Fruit fly (Drosophila melanogaster) whole organism, wandering third instar larva: ENCODE results near the gene Bacc.

Experiments used
- Abd-B ChIP-seq: fragments of >200 bp; optimal IDR thresholded peaks from 2 replicates; lab custom pipeline; 2017; ENCODE audit warnings: missing biosample characterization, missing genetic modification characterization
- CG32264 ChIP-seq: fragments of 200-800 bp; sonication (Bioruptor generic); optimal IDR thresholded peaks from 2 replicates; lab custom pipeline; 2016; ENCODE audit warnings: missing biosample characterization, missing genetic modification characterization
- CG9705 ChIP-seq: fragments of 200-800 bp; sonication (Bioruptor generic); optimal IDR thresholded peaks from 2 replicates; lab custom pipeline; 2018; ENCODE audit warnings: missing biosample characterization, mild to moderate bottlenecking, missing genetic modification characterization
- CrebA ChIP-seq: fragments of 200-800 bp; sonication (Bioruptor generic); optimal IDR thresholded peaks from 2 replicates; lab custom pipeline; 2016; ENCODE audit warnings: missing biosample characterization, mild to moderate bottlenecking, missing genetic modification characterization, borderline replicate concordance
- Dfd ChIP-seq: fragments of >200 bp; optimal IDR thresholded peaks from 2 replicates; lab custom pipeline; 2017; ENCODE audit warnings: missing biosample characterization, missing genetic modification characterization
- Dif ChIP-seq: fragments of 200-275, 200-300 bp; sonication (Bioruptor generic); optimal IDR thresholded peaks from 2 replicates; lab custom pipeline; 2018; ENCODE audit warnings: missing biosample characterization, missing genetic modification characterization; ENCODE audit not compliant: partially characterized antibody
- GATAd ChIP-seq: sonication (Bioruptor generic); optimal IDR thresholded peaks from 2 replicates; lab custom pipeline; 2016; ENCODE audit warnings: missing biosample characterization, missing genetic modification characterization
- HLH106 ChIP-seq: fragments of 200-800 bp; optimal IDR thresholded peaks from 3 replicates; lab custom pipeline; 2019; ENCODE audit warnings: missing biosample characterization, mild to moderate bottlenecking, missing genetic modification characterization, moderate library complexity
- Hnf4 ChIP-seq: fragments of 200-800 bp; sonication (Bioruptor generic); optimal IDR thresholded peaks from 2 replicates; lab custom pipeline; 2016; ENCODE audit warnings: missing biosample characterization, mild to moderate bottlenecking, missing genetic modification characterization
- Hr78 ChIP-seq: fragments of >200 bp; optimal IDR thresholded peaks from 2 replicates; lab custom pipeline; 2017; ENCODE audit warnings: missing biosample characterization, missing genetic modification characterization
- Hr83 ChIP-seq: fragments of 200-300 bp; sonication (Bioruptor generic); optimal IDR thresholded peaks from 2 replicates; lab custom pipeline; 2016; ENCODE audit warnings: missing biosample characterization, mild to moderate bottlenecking, missing genetic modification characterization, moderate library complexity; ENCODE audit not compliant: poor library complexity, severe bottlenecking
- Jra ChIP-seq: sonication (Bioruptor generic); optimal IDR thresholded peaks from 2 replicates; lab custom pipeline; 2016; ENCODE audit warnings: missing biosample characterization, missing genetic modification characterization
- Mio ChIP-seq: sonication (Bioruptor generic); optimal IDR thresholded peaks from 2 replicates; lab custom pipeline; 2016; ENCODE audit warnings: missing biosample characterization, missing genetic modification characterization
- Myc ChIP-seq: fragments of >200 bp; optimal IDR thresholded peaks from 2 replicates; lab custom pipeline; 2017
- N ChIP-seq: fragments of >200 bp; optimal IDR thresholded peaks from 2 replicates; lab custom pipeline; 2018; ENCODE audit warnings: missing biosample characterization, missing external identifiers, missing genetic modification characterization
- OdsH ChIP-seq: fragments of 200-800 bp; sonication (Bioruptor generic); optimal IDR thresholded peaks from 2 replicates; lab custom pipeline; 2016; ENCODE audit warnings: missing biosample characterization, mild to moderate bottlenecking, missing genetic modification characterization
- Rel ChIP-seq, 2 experiments: fragments of 200-800 bp; sonication (Bioruptor generic) in 1 of 2; optimal IDR thresholded peaks; 2 replicates in 1 of 2; 3 replicates in 1 of 2; lab custom pipeline; 2016 to 2019; ENCODE audit warnings: mild to moderate bottlenecking in 2 of 2, missing biosample characterization in 2 of 2, missing genetic modification characterization in 2 of 2, moderate library complexity in 1 of 2
- Sp1 ChIP-seq: fragments of 200-800 bp; sonication (Bioruptor generic); optimal IDR thresholded peaks from 3 replicates; lab custom pipeline; 2019; ENCODE audit warnings: missing biosample characterization, mild to moderate bottlenecking, missing genetic modification characterization, moderate library complexity
- Vsx2 ChIP-seq: fragments of 200-300, 225-300 bp; sonication (Bioruptor generic); optimal IDR thresholded peaks from 2 replicates; lab custom pipeline; 2018; ENCODE audit warnings: missing biosample characterization, missing genetic modification characterization; ENCODE audit not compliant: partially characterized antibody
- br ChIP-seq: fragments of 200-800 bp; sonication (Bioruptor generic); optimal IDR thresholded peaks from 2 replicates; lab custom pipeline; 2016; ENCODE audit warnings: missing biosample characterization, missing genetic modification characterization
- brk ChIP-seq: fragments of 200-800 bp; sonication (Bioruptor generic); optimal IDR thresholded peaks from 2 replicates; lab custom pipeline; 2016; ENCODE audit warnings: missing biosample characterization, mild to moderate bottlenecking, missing genetic modification characterization
- dl ChIP-seq, 2 experiments: fragments of 175-275, 200-275 bp in 1 of 2; fragments of 200-275 bp in 1 of 2; sonication (Bioruptor generic); optimal IDR thresholded peaks; lab custom pipeline; 2018; ENCODE audit warnings: mild to moderate bottlenecking in 2 of 2, missing biosample characterization in 2 of 2, missing genetic modification characterization in 2 of 2, moderate library complexity in 2 of 2; ENCODE audit not compliant: partially characterized antibody in 2 of 2, insufficient read depth in 1 of 2
- dmrt93B ChIP-seq: fragments of 200-800 bp; sonication (Bioruptor generic); optimal IDR thresholded peaks from 2 replicates; lab custom pipeline; 2018; ENCODE audit warnings: missing biosample characterization, mild to moderate bottlenecking, missing genetic modification characterization
- dsf ChIP-seq: sonication (Bioruptor generic); optimal IDR thresholded peaks from 2 replicates; lab custom pipeline; 2016; ENCODE audit warnings: missing biosample characterization, missing genetic modification characterization, borderline replicate concordance
- ey ChIP-seq: fragments of 200-800 bp; sonication (Bioruptor generic); optimal IDR thresholded peaks from 2 replicates; lab custom pipeline; 2016; ENCODE audit warnings: missing biosample characterization, missing genetic modification characterization
- foxo ChIP-seq, 2 experiments: fragments of 200-800 bp; sonication (Bioruptor generic); optimal IDR thresholded peaks; 2 replicates in 1 of 2; 3 replicates in 1 of 2; lab custom pipeline; 2016 to 2017; ENCODE audit warnings: missing biosample characterization in 2 of 2, missing genetic modification characterization in 2 of 2
- fru ChIP-seq: fragments of 200-800 bp; sonication (Bioruptor generic); optimal IDR thresholded peaks from 3 replicates; lab custom pipeline; 2016; ENCODE audit warnings: missing biosample characterization, mild to moderate bottlenecking, missing genetic modification characterization
- h ChIP-seq: fragments of 200-800 bp; sonication (Bioruptor generic); optimal IDR thresholded peaks from 3 replicates; lab custom pipeline; 2016; ENCODE audit warnings: missing biosample characterization, mild to moderate bottlenecking, missing genetic modification characterization
- jim ChIP-seq: fragments of 175-275, 200-325 bp; sonication (Bioruptor generic); optimal IDR thresholded peaks from 2 replicates; lab custom pipeline; 2016; ENCODE audit warnings: missing biosample characterization, mild to moderate bottlenecking, missing genetic modification characterization
- lola ChIP-seq: fragments of >200 bp; optimal IDR thresholded peaks from 2 replicates; lab custom pipeline; 2017; ENCODE audit warnings: missing biosample characterization, missing genetic modification characterization
- pan ChIP-seq: fragments of >200 bp; optimal IDR thresholded peaks from 2 replicates; lab custom pipeline; 2017
- psq ChIP-seq: fragments of 200-800 bp; sonication (Bioruptor generic); optimal IDR thresholded peaks from 3 replicates; lab custom pipeline; 2017; ENCODE audit warnings: missing biosample characterization, mild to moderate bottlenecking, missing genetic modification characterization, moderate library complexity
- rgr ChIP-seq: fragments of 200-800 bp; sonication (Bioruptor generic); optimal IDR thresholded peaks from 3 replicates; lab custom pipeline; 2016; ENCODE audit warnings: missing biosample characterization, mild to moderate bottlenecking, missing genetic modification characterization
- sage ChIP-seq: fragments of 200-800 bp; sonication (Bioruptor generic); optimal IDR thresholded peaks from 2 replicates; lab custom pipeline; 2016; ENCODE audit warnings: missing biosample characterization, mild to moderate bottlenecking, missing genetic modification characterization
- sv ChIP-seq: fragments of 200-800 bp; sonication (Bioruptor generic); optimal IDR thresholded peaks from 3 replicates; lab custom pipeline; 2016; ENCODE audit warnings: missing biosample characterization, missing genetic modification characterization
- tai ChIP-seq: sonication (Bioruptor generic); optimal IDR thresholded peaks from 2 replicates; lab custom pipeline; 2016; ENCODE audit warnings: missing biosample characterization, missing genetic modification characterization
- usp ChIP-seq: fragments of >200 bp; optimal IDR thresholded peaks from 2 replicates; lab custom pipeline; 2017; ENCODE audit warnings: missing biosample characterization, missing genetic modification characterization
- woc ChIP-seq: sonication (Bioruptor generic); optimal IDR thresholded peaks from 2 replicates; lab custom pipeline; 2016; ENCODE audit warnings: missing biosample characterization, mild to moderate bottlenecking, missing genetic modification characterization

Gene Bacc

DNA sequence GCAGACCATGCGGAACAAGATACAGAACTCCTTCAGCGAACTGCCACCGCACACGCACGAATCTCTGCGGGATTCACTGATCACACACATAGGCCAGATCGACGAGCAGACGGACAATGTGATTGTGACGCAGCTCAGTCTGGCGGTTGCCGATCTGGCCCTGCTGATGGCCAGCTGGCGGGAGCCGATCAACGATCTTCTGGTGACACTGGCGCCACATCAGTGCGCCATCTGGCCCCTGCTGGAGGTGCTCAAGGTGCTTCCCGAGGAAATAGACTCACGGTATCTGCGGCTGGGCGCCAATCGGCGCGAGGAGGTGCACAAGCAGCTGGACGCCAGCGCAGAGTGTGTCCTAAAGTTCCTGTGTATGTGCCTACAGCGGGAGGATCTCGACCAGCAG, 8.0 kb downstream of the Bacc start:
- no peak for TF ChIP-seq OdsH (GFP tag; lab: Kevin White, UChicago)
- TF ChIP-seq HLH106 (tag; lab: Kevin White, UChicago) = no peak
- no peak for TF ChIP-seq tai (GFP tag; lab: Kevin White, UChicago)
- no peak for TF ChIP-seq ey (GFP tag; lab: Kevin White, UChicago)
- TF ChIP-seq, all 38 proteins: peak for 0

DNA sequence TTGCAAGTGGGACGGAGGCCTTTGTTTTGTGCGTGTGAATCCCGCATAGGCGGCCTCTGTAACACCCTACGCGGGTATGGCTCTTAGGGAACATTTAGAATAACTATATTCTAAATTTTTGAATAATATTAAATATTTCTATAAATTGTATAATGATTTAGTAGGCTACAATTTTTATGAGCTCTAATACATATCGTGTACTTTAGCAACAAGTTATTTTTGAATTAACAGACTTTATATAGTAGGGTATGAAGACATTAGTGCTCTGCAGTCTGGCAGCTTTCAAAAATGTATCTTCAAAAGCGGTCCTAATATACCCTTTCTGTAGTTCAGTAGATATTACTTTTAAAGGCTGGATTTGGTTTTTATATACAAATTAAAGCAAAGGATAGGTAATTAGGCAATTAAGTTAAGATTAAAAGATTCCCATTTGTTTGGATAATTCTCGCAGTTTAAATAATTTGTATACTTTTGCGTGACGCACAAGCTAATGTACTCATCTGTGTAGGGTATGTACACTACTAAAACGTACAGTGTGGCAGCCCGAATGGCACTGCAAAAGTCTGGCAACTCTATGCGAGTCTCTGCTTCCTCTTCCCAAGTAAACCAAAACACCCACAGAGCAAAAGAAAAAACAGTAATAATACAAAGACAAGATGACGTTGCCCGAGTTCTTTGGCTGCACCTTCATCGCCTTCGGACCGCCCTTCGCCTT, 13.6 kb downstream of the Bacc start, which contains the start of the genes Snx21 and aph-1:
TSS of gene Snx21 (minus strand) at position 7 of the 715 bp plus-strand sequence.
TSS of gene aph-1 (plus strand) at position 575 of the 715 bp plus-strand sequence.
- TF ChIP-seq usp (GFP tag; lab: Kevin White, UChicago) (no peak), rgr (GFP tag; lab: Kevin White, UChicago) (peak; percentile 91), dl (GFP tag; optimal IDR thresholded peaks at IDR 0.05; lab: Kevin White, UChicago; ENCODE audit: insufficient read depth in 1 of 2, partially characterized antibody in 2 of 2) (no peak), fru (peak; percentile 90), HLH106 (tag; lab: Kevin White, UChicago) (peak; percentile 94), sv (GFP tag; lab: Kevin White, UChicago) (peak; percentile 83), N (GFP tag; lab: Kevin White, UChicago) (no peak), CG32264 (GFP tag; lab: Kevin White, UChicago) (peak; percentile 66), ey (GFP tag; lab: Kevin White, UChicago) (peak; percentile 90), OdsH (GFP tag; lab: Kevin White, UChicago) (peak; percentile 89), brk (no peak), psq (GFP tag; lab: Kevin White, UChicago) (peak; percentile 85), sage (GFP tag; lab: Kevin White, UChicago) (no peak), Hr78 (GFP tag; lab: Kevin White, UChicago) (no peak), Hr83 (GFP tag; lab: Kevin White, UChicago) (peak; percentile 66), dmrt93B (GFP tag; lab: Kevin White, UChicago) (peak; percentile 82), CG9705 (GFP tag; lab: Kevin White, UChicago) (peak; percentile 89), pan (lab: Kevin White, UChicago) (no peak), CrebA (GFP tag; lab: Kevin White, UChicago) (no peak), br (GFP tag; lab: Kevin White, UChicago) (peak; percentile 87), Abd-B (no peak), h (GFP tag; lab: Kevin White, UChicago) (peak; percentile 88), Sp1 (GFP tag; lab: Kevin White, UChicago) (peak; percentile 93), Myc (lab: Kevin White, UChicago) (peak; percentile 34), tai (GFP tag; lab: Kevin White, UChicago) (no peak), dsf (peak; percentile 67), jim (GFP tag; lab: Kevin White, UChicago) (peak; percentile 16), Jra (GFP tag; lab: Kevin White, UChicago) (peak; percentile 69), Dif (GFP tag; lab: Kevin White, UChicago) (no peak), Mio (GFP tag; lab: Kevin White, UChicago) (peak; percentile 56), Vsx2 (GFP tag; lab: Kevin White, UChicago) (no peak), foxo (GFP tag; optimal IDR thresholded peaks at IDR 0.05; lab: Kevin White, UChicago) (peak in 1 of 2 experiments; percentile 93), woc (GFP tag; lab: Kevin White, UChicago) (peak; percentile 98), lola (GFP tag; lab: Kevin White, UChicago) (no peak), Hnf4 (GFP tag; lab: Kevin White, UChicago) (peak; percentile 87), Dfd (GFP tag; lab: Kevin White, UChicago) (no peak), GATAd (GFP tag; lab: Kevin White, UChicago) (no peak), Rel (GFP tag; optimal IDR thresholded peaks at IDR 0.05; lab: Kevin White, UChicago) (peak; percentile 91), Rel (tag; optimal IDR thresholded peaks at IDR 0.05; lab: Kevin White, UChicago) (peak; percentile 89)
